Worm (Caenorhabditis elegans) whole organism, L4 larva: ENCODE results near the gene npr-18.

Experiments used
- D1046.2 ChIP-seq: fragments of 200-800 bp; sonication (Bioruptor generic); IDR thresholded peaks from 2 replicates; pipeline ENCODE4 v1.3.6; 2022; ENCODE audit warnings: missing genetic modification characterization, missing compliant biosample characterization
- F44E2.7 ChIP-seq: fragments of 200-800 bp; sonication (Bioruptor generic); IDR thresholded peaks from 2 replicates; pipeline ENCODE4 v2.1.2; 2022; ENCODE audit warnings: missing genetic modification characterization, missing compliant biosample characterization
- T20F7.1 ChIP-seq: fragments of 200-800 bp; sonication (Bioruptor generic); optimal IDR thresholded peaks from 2 replicates; lab custom pipeline; 2018; ENCODE audit warnings: mild to moderate bottlenecking, missing genetic modification characterization, missing compliant biosample characterization
- T26A8.4 ChIP-seq: fragments of 200-800 bp; sonication (Bioruptor generic); IDR thresholded peaks from 2 replicates; pipeline ENCODE4 v1.3.6; 2022; ENCODE audit warnings: missing genetic modification characterization, missing compliant biosample characterization
- Y105C5A.15 ChIP-seq: fragments of 200-800 bp; sonication (Bioruptor generic); IDR thresholded peaks from 2 replicates; pipeline ENCODE4 v1.3.6; 2022; ENCODE audit warnings: missing genetic modification characterization, missing compliant biosample characterization
- ZK337.2 ChIP-seq: fragments of 200-800 bp; sonication (Bioruptor generic); IDR thresholded peaks from 2 replicates; pipeline ENCODE4 v1.3.6; 2022; ENCODE audit warnings: missing genetic modification reagents, missing genetic modification characterization, missing compliant biosample characterization
- aha-1 ChIP-seq: fragments of 150-350 bp; peaks from one replicate; lab custom pipeline; 2014; ENCODE audit warnings: missing biosample characterization, missing genetic modification characterization
- ceh-20 ChIP-seq: fragments of 200-800 bp; sonication (Bioruptor generic); IDR thresholded peaks from 2 replicates; pipeline ENCODE4 v1.3.6; 2022; ENCODE audit warnings: missing genetic modification reagents, missing genetic modification characterization, missing compliant biosample characterization
- cey-2 ChIP-seq: sonication (generic microtip); optimal IDR thresholded peaks from 3 replicates; lab custom pipeline; 2017; ENCODE audit warnings: missing genetic modification characterization, mild to moderate bottlenecking, missing compliant biosample characterization, antibody characterized with exemption, borderline replicate concordance; ENCODE audit not compliant: insufficient read depth
- daf-12 ChIP-seq: fragments of 150-350 bp; optimal IDR thresholded peaks from 2 replicates; lab custom pipeline; 2014; ENCODE audit warnings: missing biosample characterization, missing genetic modification reagents, missing genetic modification characterization
- dmd-8 ChIP-seq: fragments of 200-800 bp; sonication (Bioruptor generic); IDR thresholded peaks from 2 replicates; pipeline ENCODE4 v1.3.6; 2022; ENCODE audit warnings: missing genetic modification characterization, missing compliant biosample characterization
- duxl-1 ChIP-seq: sonication (generic microtip); optimal IDR thresholded peaks from 2 replicates; lab custom pipeline; 2016; ENCODE audit warnings: mild to moderate bottlenecking, missing genetic modification characterization, moderate library complexity, missing compliant biosample characterization; ENCODE audit not compliant: poor library complexity
- dve-1 ChIP-seq: sonication (generic microtip); optimal IDR thresholded peaks from 2 replicates; lab custom pipeline; 2017; ENCODE audit warnings: antibody characterized with exemption, mild to moderate bottlenecking, missing genetic modification characterization, missing compliant biosample characterization; ENCODE audit not compliant: insufficient read depth
- fkh-10 ChIP-seq: fragments of 150-350 bp; optimal IDR thresholded peaks from 2 replicates; lab custom pipeline; 2014; ENCODE audit warnings: missing biosample characterization, missing genetic modification reagents, missing genetic modification characterization
- gei-8 ChIP-seq: fragments of 200-800 bp; sonication (Bioruptor generic); optimal IDR thresholded peaks from 2 replicates; lab custom pipeline; 2018; ENCODE audit warnings: mild to moderate bottlenecking, missing genetic modification characterization, missing compliant biosample characterization
- hif-1 ChIP-seq, 2 experiments: sonication (generic microtip); optimal IDR thresholded peaks; 2 replicates each; lab custom pipeline; 2016 to 2017; ENCODE audit warnings: missing compliant biosample characterization in 2 of 2, missing genetic modification characterization in 2 of 2, missing genetic modification reagents in 2 of 2, missing genotype in 2 of 2, mild to moderate bottlenecking in 1 of 2
- hlh-11 ChIP-seq: fragments of 200-800 bp; sonication (Bioruptor generic); optimal IDR thresholded peaks from 2 replicates; lab custom pipeline; 2018; ENCODE audit warnings: mild to moderate bottlenecking, missing genetic modification characterization, missing compliant biosample characterization
- hlh-30 ChIP-seq: sonication (generic microtip); optimal IDR thresholded peaks from 2 replicates; lab custom pipeline; 2017; ENCODE audit warnings: antibody characterized with exemption, mild to moderate bottlenecking, missing genetic modification characterization, missing compliant biosample characterization; ENCODE audit not compliant: insufficient read depth
- lin-13 ChIP-seq: fragments of 150-350 bp; optimal IDR thresholded peaks from 2 replicates; lab custom pipeline; 2014; ENCODE audit warnings: missing biosample characterization, missing genetic modification reagents, missing genetic modification characterization
- lin-39 ChIP-seq: fragments of 150-350 bp; optimal IDR thresholded peaks from 2 replicates; lab custom pipeline; 2014; ENCODE audit warnings: missing biosample characterization, missing genetic modification reagents, missing genetic modification characterization
- lir-3 ChIP-seq: sonication (generic microtip); optimal IDR thresholded peaks from 2 replicates; lab custom pipeline; 2016; ENCODE audit warnings: mild to moderate bottlenecking, missing genetic modification characterization, missing compliant biosample characterization
- lsy-2 ChIP-seq, 2 experiments: fragments of 150-350 bp in 1 of 2; sonication (generic microtip) in 1 of 2; optimal IDR thresholded peaks; 2 replicates each; lab custom pipeline; 2014 to 2017; ENCODE audit warnings: missing biosample characterization in 2 of 2, missing genetic modification characterization in 2 of 2
- mdl-1 ChIP-seq, 2 experiments: fragments of 150-350 bp in 1 of 2; sonication (generic microtip) in 1 of 2; optimal IDR thresholded peaks; 2 replicates each; lab custom pipeline; 2014 to 2017; ENCODE audit warnings: missing biosample characterization in 2 of 2, missing genetic modification characterization in 2 of 2
- mep-1 ChIP-seq: fragments of 150-350 bp; sonication (generic microtip); optimal IDR thresholded peaks from 3 replicates; lab custom pipeline; 2014; ENCODE audit warnings: missing biosample characterization, missing genetic modification characterization
- mxl-2 ChIP-seq: fragments of 200-800 bp; sonication (Bioruptor generic); conservative IDR thresholded peaks from 2 replicates; pipeline ENCODE4 v1.3.6; 2022; ENCODE audit warnings: missing genetic modification reagents, missing genetic modification characterization, missing compliant biosample characterization
- nhr-237 ChIP-seq: sonication (generic microtip); optimal IDR thresholded peaks from 2 replicates; lab custom pipeline; 2017; ENCODE audit warnings: missing biosample characterization, missing genetic modification characterization
- nhr-25 ChIP-seq: sonication (generic microtip); optimal IDR thresholded peaks from 2 replicates; lab custom pipeline; 2017; ENCODE audit warnings: missing genetic modification characterization, mild to moderate bottlenecking, missing compliant biosample characterization, antibody characterized with exemption, moderate library complexity, borderline replicate concordance; ENCODE audit not compliant: insufficient read depth
- nhr-28 ChIP-seq: fragments of 150-350 bp; optimal IDR thresholded peaks from 2 replicates; lab custom pipeline; 2014; ENCODE audit warnings: missing biosample characterization, missing genetic modification characterization
- nhr-6 ChIP-seq: fragments of 150-350 bp; optimal IDR thresholded peaks from 2 replicates; lab custom pipeline; 2014; ENCODE audit warnings: missing biosample characterization, missing genetic modification characterization
- nhr-77 ChIP-seq: fragments of 150-350 bp; optimal IDR thresholded peaks from 2 replicates; lab custom pipeline; 2014; ENCODE audit warnings: missing biosample characterization, missing genetic modification characterization
- php-3 ChIP-seq: fragments of 200-800 bp; sonication (Bioruptor generic); IDR thresholded peaks from 2 replicates; pipeline ENCODE4 v1.3.6; 2022; ENCODE audit warnings: missing genetic modification reagents, missing genetic modification characterization, missing compliant biosample characterization
- saeg-2 ChIP-seq: fragments of 200-800 bp; sonication (Bioruptor generic); IDR thresholded peaks from 2 replicates; pipeline ENCODE4 v1.3.6; 2022; ENCODE audit warnings: missing genetic modification reagents, missing genetic modification characterization, missing compliant biosample characterization
- tag-97 ChIP-seq: fragments of 200-800 bp; sonication (Bioruptor generic); IDR thresholded peaks from 2 replicates; pipeline ENCODE4 v1.3.6; 2022; ENCODE audit warnings: missing genetic modification characterization, missing compliant biosample characterization
- tra-1 ChIP-seq: fragments of 200-800 bp; sonication (Bioruptor generic); IDR thresholded peaks from 2 replicates; pipeline ENCODE4 v1.3.6; 2022; ENCODE audit warnings: missing genetic modification reagents, missing genetic modification characterization, missing compliant biosample characterization
- unc-130 ChIP-seq: sonication (generic microtip); optimal IDR thresholded peaks from 2 replicates; lab custom pipeline; 2016; ENCODE audit warnings: missing genetic modification reagents, missing genetic modification characterization, missing compliant biosample characterization
- unc-62 ChIP-seq, 3 experiments: fragments of 150-350 bp in 1 of 3; sonication (generic microtip); optimal IDR thresholded peaks in 2 of 3; peaks in 1 of 3; 1 replicate in 1 of 3; 2 replicates in 2 of 3; lab custom pipeline; 2014 to 2017; ENCODE audit warnings: missing biosample characterization in 3 of 3, missing genetic modification characterization in 3 of 3, missing genetic modification reagents in 3 of 3, missing genotype in 1 of 3

The npr-18 gene

ce11 chrX:9690445-9690844 lies at the start of gene npr-18:
Gene npr-18, plus strand, starts transcription at chrX:9690745.
- TF ChIP-seq saeg-2 (GFP tag; lab: Robert Waterston, UW) = no peak
- TF ChIP-seq daf-12 (tag; lab: Kevin White, UChicago) = no peak
- no peak for TF ChIP-seq lir-3
- TF ChIP-seq fkh-10 (GFP tag; lab: Kevin White, UChicago) = no peak
- TF ChIP-seq, all 104 proteins: peak for 0

- TF ChIP-seq hlh-11 (tag; lab: Kevin White, UChicago) (no peak), lsy-2 (tag; optimal IDR thresholded peaks at IDR 0.05; lab: Kevin White, UChicago) (peak in 1 of 2 experiments; percentile 0), gei-8 (GFP tag; lab: Kevin White, UChicago) (no peak)
Measured at ce11 chrX:9640902-9641301, 49.6 kb upstream of the npr-18 start.

ce11 chrX:9642775-9643461 lies 47.6 kb upstream of the npr-18 start:
- TF ChIP-seq unc-62 (GFP tag; optimal IDR thresholded peaks at IDR 0.05 in 1 of 2; lab: Kevin White, UChicago) (peak in 1 of 2 experiments; percentile 94), unc-62 (tag; optimal IDR thresholded peaks at IDR 0.05; lab: Kevin White, UChicago) (no peak), mxl-2 (GFP tag; lab: Robert Waterston, UW) (no peak), T26A8.4 (no peak), hlh-30 (tag; lab: Kevin White, UChicago) (peak; percentile 75), tag-97 (GFP tag; lab: Robert Waterston, UW) (no peak), nhr-6 (tag; lab: Kevin White, UChicago) (no peak), nhr-28 (tag; lab: Kevin White, UChicago) (peak; percentile 40), mdl-1 (tag; optimal IDR thresholded peaks at IDR 0.05; lab: Kevin White, UChicago) (peak in 1 of 2 experiments; percentile 54), ceh-20 (GFP tag; lab: Robert Waterston, UW) (no peak), nhr-25 (tag; lab: Kevin White, UChicago) (peak; percentile 43), duxl-1 (tag; lab: Kevin White, UChicago) (no peak), dve-1 (tag; lab: Kevin White, UChicago) (no peak), aha-1 (tag; lab: Kevin White, UChicago) (peak; percentile 89), php-3 (GFP tag; lab: Robert Waterston, UW) (no peak), mep-1 (tag; lab: Kevin White, UChicago) (peak; percentile 17), unc-130 (no peak), D1046.2 (GFP tag; lab: Robert Waterston, UW) (no peak), lsy-2 (tag; optimal IDR thresholded peaks at IDR 0.05; lab: Kevin White, UChicago) (no peak)

- TF ChIP-seq ZK337.2 (GFP tag; lab: Robert Waterston, UW) (no peak), fkh-10 (GFP tag; lab: Kevin White, UChicago) (peak; percentile 85), nhr-6 (tag; lab: Kevin White, UChicago) (no peak), ceh-20 (GFP tag; lab: Robert Waterston, UW) (no peak), F44E2.7 (GFP tag; lab: Robert Waterston, UW) (no peak), dmd-8 (GFP tag; lab: Robert Waterston, UW) (no peak), lin-39 (tag; lab: Kevin White, UChicago) (no peak), hif-1 (tag; optimal IDR thresholded peaks at IDR 0.05; lab: Kevin White, UChicago) (no peak), unc-62 (GFP tag; optimal IDR thresholded peaks at IDR 0.05 in 1 of 2; lab: Kevin White, UChicago) (peak in 1 of 2 experiments; percentile 67), unc-62 (tag; optimal IDR thresholded peaks at IDR 0.05; lab: Kevin White, UChicago) (no peak), nhr-28 (tag; lab: Kevin White, UChicago) (no peak), T20F7.1 (GFP tag; lab: Kevin White, UChicago) (no peak), tra-1 (no peak), cey-2 (tag; lab: Kevin White, UChicago) (no peak), Y105C5A.15 (GFP tag; lab: Robert Waterston, UW) (no peak), lin-13 (GFP tag; lab: Kevin White, UChicago) (no peak), nhr-237 (tag; lab: Kevin White, UChicago) (no peak), nhr-77 (tag; lab: Kevin White, UChicago) (no peak)
Measured at ce11 chrX:9648098-9648574, 42.4 kb upstream of the npr-18 start, which contains the start of gene F34H10.4. Gene F34H10.4, plus strand, starts transcription at chrX:9648524.
